Worm (Caenorhabditis elegans) whole organism, young adult: ENCODE results near the gene D2023.1.

Source experiments
- B0336.3 ChIP-seq: fragments of 200-800 bp; sonication (Bioruptor generic); IDR thresholded peaks from 2 replicates; pipeline ENCODE4 v1.3.6; 2022; ENCODE audit warnings: missing genetic modification characterization, missing compliant biosample characterization
- C06A6.2 ChIP-seq: fragments of 200-800 bp; sonication (Bioruptor generic); conservative IDR thresholded peaks from 2 replicates; pipeline ENCODE4 v1.3.6; 2022; ENCODE audit warnings: missing genetic modification characterization, missing compliant biosample characterization
- D2030.7 ChIP-seq: fragments of 200-800 bp; sonication (Bioruptor generic); IDR thresholded peaks from 2 replicates; pipeline ENCODE4 v1.3.6; 2022; ENCODE audit warnings: missing genetic modification reagents, missing genetic modification characterization, missing compliant biosample characterization
- F10E7.11 ChIP-seq: sonication (generic microtip); optimal IDR thresholded peaks from 2 replicates; lab custom pipeline; 2017; ENCODE audit warnings: mild to moderate bottlenecking, missing genetic modification characterization, moderate library complexity, missing compliant biosample characterization
- F22D6.2 ChIP-seq: sonication (generic microtip); optimal IDR thresholded peaks from 2 replicates; lab custom pipeline; 2016; ENCODE audit warnings: mild to moderate bottlenecking, missing genetic modification characterization, missing compliant biosample characterization
- F39B2.1 ChIP-seq: fragments of 200-800 bp; sonication (Bioruptor generic); IDR thresholded peaks from 2 replicates; pipeline ENCODE4 v1.3.6; 2022; ENCODE audit warnings: missing genetic modification reagents, missing genetic modification characterization, missing compliant biosample characterization
- F52B5.7 ChIP-seq: sonication (generic microtip); optimal IDR thresholded peaks from 2 replicates; lab custom pipeline; 2016; ENCODE audit warnings: mild to moderate bottlenecking, missing genetic modification characterization, missing compliant biosample characterization
- F57C9.4 ChIP-seq: sonication (generic microtip); optimal IDR thresholded peaks from 2 replicates; lab custom pipeline; 2017; ENCODE audit warnings: mild to moderate bottlenecking, missing genetic modification characterization, missing compliant biosample characterization
- K11D2.4 ChIP-seq: fragments of 200-800 bp; sonication (Bioruptor generic); IDR thresholded peaks from 2 replicates; pipeline ENCODE4 v1.3.6; 2022; ENCODE audit warnings: missing genetic modification reagents, missing genetic modification characterization, missing compliant biosample characterization
- Y79H2A.3 ChIP-seq: fragments of 200-800 bp; sonication (Bioruptor generic); conservative IDR thresholded peaks from 2 replicates; pipeline ENCODE4 v1.3.6; 2022; ENCODE audit warnings: missing genetic modification reagents, missing genetic modification characterization, missing compliant biosample characterization
- ZK185.1 ChIP-seq: sonication (generic microtip); optimal IDR thresholded peaks from 2 replicates; lab custom pipeline; 2016; ENCODE audit warnings: mild to moderate bottlenecking, missing genetic modification characterization, missing compliant biosample characterization; ENCODE audit not compliant: poor library complexity, severe bottlenecking
- aptf-2 ChIP-seq: fragments of 200-800 bp; sonication (Bioruptor generic); conservative IDR thresholded peaks from 2 replicates; pipeline ENCODE4 v1.3.6; 2022; ENCODE audit warnings: missing genetic modification reagents, missing genetic modification characterization, missing compliant biosample characterization
- aptf-3 ChIP-seq: fragments of 200-800 bp; sonication (Bioruptor generic); IDR thresholded peaks from 2 replicates; pipeline ENCODE4 v1.3.6; 2022; ENCODE audit warnings: missing genetic modification characterization, missing compliant biosample characterization
- atf-7 ChIP-seq: sonication (generic microtip); optimal IDR thresholded peaks from 2 replicates; lab custom pipeline; 2017; ENCODE audit warnings: mild to moderate bottlenecking, missing genetic modification characterization, missing compliant biosample characterization
- attf-6 ChIP-seq: fragments of 200-800 bp; sonication (Bioruptor generic); IDR thresholded peaks from 2 replicates; pipeline ENCODE4 v1.3.6; 2022; ENCODE audit warnings: missing genetic modification reagents, missing genetic modification characterization, missing compliant biosample characterization
- cebp-1 ChIP-seq, 2 experiments: fragments of 200-800 bp in 1 of 2; sonication (Bioruptor generic) in 1 of 2; sonication (generic microtip) in 1 of 2; IDR thresholded peaks in 1 of 2; optimal IDR thresholded peaks in 1 of 2; 2 replicates each; pipeline versions ENCODE4 v1.3.6 to Lab custom; 2017 to 2022; ENCODE audit warnings: missing compliant biosample characterization in 2 of 2, missing genetic modification characterization in 2 of 2, mild to moderate bottlenecking in 1 of 2, missing genetic modification reagents in 1 of 2, moderate library complexity in 1 of 2
- ceh-27 ChIP-seq: fragments of 200-800 bp; sonication (Bioruptor generic); optimal IDR thresholded peaks from 2 replicates; lab custom pipeline; 2018; ENCODE audit warnings: mild to moderate bottlenecking, missing genetic modification characterization, moderate library complexity, missing compliant biosample characterization
- dox-1 ChIP-seq: fragments of 200-800 bp; sonication (Bioruptor generic); IDR thresholded peaks from 2 replicates; pipeline ENCODE4 v1.3.6; 2022; ENCODE audit warnings: missing genetic modification reagents, missing genetic modification characterization, missing compliant biosample characterization
- egrh-3 ChIP-seq: fragments of 200-800 bp; sonication (Bioruptor generic); IDR thresholded peaks from 2 replicates; pipeline ENCODE4 v1.3.6; 2022; ENCODE audit warnings: missing genetic modification reagents, missing genetic modification characterization, missing compliant biosample characterization
- fkh-3 ChIP-seq: sonication (generic microtip); optimal IDR thresholded peaks from 2 replicates; lab custom pipeline; 2016; ENCODE audit warnings: mild to moderate bottlenecking, missing genetic modification characterization, missing compliant biosample characterization
- him-1 ChIP-seq: sonication (generic microtip); optimal IDR thresholded peaks from 2 replicates; lab custom pipeline; 2016; ENCODE audit warnings: missing genotype, missing genetic modification reagents, missing genetic modification characterization, missing compliant biosample characterization
- hlh-26 ChIP-seq: fragments of 200-800 bp; sonication (Bioruptor generic); conservative IDR thresholded peaks from 2 replicates; pipeline ENCODE4 v1.3.6; 2022; ENCODE audit warnings: missing genetic modification reagents, missing genetic modification characterization, missing compliant biosample characterization
- hmg-1.2 ChIP-seq: fragments of 200-800 bp; sonication (Bioruptor generic); IDR thresholded peaks from 2 replicates; pipeline ENCODE4 v1.3.6; 2022; ENCODE audit warnings: missing genetic modification reagents, missing genetic modification characterization, missing compliant biosample characterization
- hrde-1 ChIP-seq: sonication (generic microtip); optimal IDR thresholded peaks from 2 replicates; lab custom pipeline; 2016; ENCODE audit warnings: missing genetic modification characterization, mild to moderate bottlenecking, missing compliant biosample characterization, moderate library complexity, missing genotype, missing genetic modification reagents, borderline replicate concordance
- lin-54 ChIP-seq: fragments of 200-800 bp; sonication (Bioruptor generic); optimal IDR thresholded peaks from 2 replicates; lab custom pipeline; 2018; ENCODE audit warnings: mild to moderate bottlenecking, missing genetic modification characterization, missing compliant biosample characterization
- lir-1 ChIP-seq: fragments of 200-800 bp; sonication (Bioruptor generic); conservative IDR thresholded peaks from 2 replicates; pipeline ENCODE4 v1.3.6; 2022; ENCODE audit warnings: missing genetic modification reagents, missing genetic modification characterization, missing compliant biosample characterization
- madf-6 ChIP-seq: fragments of 200-800 bp; sonication (Bioruptor generic); IDR thresholded peaks from 2 replicates; pipeline ENCODE4 v1.3.6; 2022; ENCODE audit warnings: missing genetic modification reagents, missing genetic modification characterization, missing compliant biosample characterization
- madf-8 ChIP-seq: fragments of 200-800 bp; sonication (Bioruptor generic); conservative IDR thresholded peaks from 2 replicates; pipeline ENCODE4 v1.3.6; 2022; ENCODE audit warnings: missing genetic modification reagents, missing genetic modification characterization, missing compliant biosample characterization
- nhr-90 ChIP-seq: sonication (generic microtip); optimal IDR thresholded peaks from 2 replicates; lab custom pipeline; 2016; ENCODE audit warnings: missing genotype, mild to moderate bottlenecking, missing genetic modification characterization, missing compliant biosample characterization
- pbrm-1 ChIP-seq: fragments of 200-800 bp; sonication (Bioruptor generic); IDR thresholded peaks from 2 replicates; pipeline ENCODE4 v1.3.6; 2022; ENCODE audit warnings: missing genetic modification reagents, missing genetic modification characterization, missing compliant biosample characterization
- rcor-1 ChIP-seq: fragments of 200-800 bp; sonication (Bioruptor generic); IDR thresholded peaks from 2 replicates; pipeline ENCODE4 v1.3.6; 2022; ENCODE audit warnings: missing genetic modification reagents, missing genetic modification characterization, missing compliant biosample characterization
- repo-1 ChIP-seq: sonication (generic microtip); optimal IDR thresholded peaks from 2 replicates; lab custom pipeline; 2017; ENCODE audit warnings: mild to moderate bottlenecking, missing genetic modification characterization, missing compliant biosample characterization
- sdz-38 ChIP-seq: sonication (generic microtip); optimal IDR thresholded peaks from 2 replicates; lab custom pipeline; 2016; ENCODE audit warnings: missing genotype, missing genetic modification characterization, missing compliant biosample characterization
- sea-2 ChIP-seq: fragments of 200-800 bp; sonication (Bioruptor generic); IDR thresholded peaks from 2 replicates; pipeline ENCODE4 v1.3.6; 2022; ENCODE audit warnings: missing genetic modification characterization, missing compliant biosample characterization
- tbp1 ChIP-seq: fragments of 200-800 bp; sonication (Bioruptor generic); optimal IDR thresholded peaks from 2 replicates; lab custom pipeline; 2018; ENCODE audit warnings: mild to moderate bottlenecking, missing genetic modification characterization, missing compliant biosample characterization
- tbx-9 ChIP-seq: sonication (generic microtip); optimal IDR thresholded peaks from 2 replicates; lab custom pipeline; 2016; ENCODE audit warnings: borderline replicate concordance, missing genetic modification characterization, inconsistent platforms, missing compliant biosample characterization
- unc-130 ChIP-seq: sonication (generic microtip); optimal IDR thresholded peaks from 2 replicates; lab custom pipeline; 2016; ENCODE audit warnings: missing genetic modification reagents, missing genetic modification characterization, missing compliant biosample characterization
- xnd-1 ChIP-seq: sonication (generic microtip); optimal IDR thresholded peaks from 2 replicates; lab custom pipeline; 2016; ENCODE audit warnings: missing genotype, missing genetic modification reagents, missing genetic modification characterization, missing compliant biosample characterization
- ztf-18 ChIP-seq: sonication (generic microtip); optimal IDR thresholded peaks from 2 replicates; lab custom pipeline; 2016; ENCODE audit warnings: missing genotype, mild to moderate bottlenecking, missing genetic modification characterization, missing compliant biosample characterization
- ztf-25 ChIP-seq: fragments of 200-800 bp; sonication (Bioruptor generic); IDR thresholded peaks from 2 replicates; pipeline ENCODE4 v1.3.6; 2022; ENCODE audit warnings: missing genetic modification reagents, missing genetic modification characterization, missing compliant biosample characterization
- ztf-26 ChIP-seq: sonication (generic microtip); optimal IDR thresholded peaks from 2 replicates; lab custom pipeline; 2017; ENCODE audit warnings: missing genetic modification characterization, missing compliant biosample characterization
- ztf-3 ChIP-seq: fragments of 200-800 bp; sonication (Bioruptor generic); optimal IDR thresholded peaks from 2 replicates; lab custom pipeline; 2018; ENCODE audit warnings: mild to moderate bottlenecking, missing genetic modification characterization, missing compliant biosample characterization

Gene D2023.1

DNA sequence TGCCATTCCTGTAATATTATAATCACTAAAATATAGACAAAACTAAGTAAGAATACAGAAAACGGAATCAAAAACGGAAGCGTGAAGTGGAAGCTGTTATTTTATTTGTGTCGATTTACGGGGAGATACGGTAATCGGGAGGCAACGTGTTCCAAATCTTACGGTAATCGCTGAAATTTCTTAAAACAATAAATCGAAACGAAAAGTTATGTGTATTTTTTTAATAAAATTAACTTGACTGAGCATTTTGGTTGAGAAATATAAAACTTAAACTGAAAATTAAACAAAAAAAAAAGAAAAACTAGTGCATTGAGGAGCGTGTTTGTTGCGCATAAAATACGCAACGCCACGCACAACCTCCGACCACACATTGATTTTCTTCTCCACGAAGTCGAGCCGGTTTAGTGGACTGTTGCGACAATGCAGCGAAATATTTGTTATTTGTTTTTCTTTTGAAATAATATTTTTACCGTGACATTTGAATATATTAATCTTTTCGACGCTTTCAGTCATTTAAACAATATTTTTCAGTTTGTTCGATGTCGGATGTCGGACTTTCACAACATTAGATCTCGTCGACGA is 24.9 kb upstream of the D2023.1 start, which contains the start of the genes F55A11.1 and syx-5 (continued):
- TF ChIP-seq cebp-1 (GFP tag; IDR thresholded peaks at IDR 0.05; lab: Robert Waterston, UW) = no peak
- TF ChIP-seq cebp-1 (tag; optimal IDR thresholded peaks at IDR 0.05; lab: Kevin White, UChicago) = peak; percentile 74
- TF ChIP-seq lin-54 (GFP tag; lab: Kevin White, UChicago) = peak; percentile 70
- TF ChIP-seq atf-7 (tag; lab: Kevin White, UChicago) = peak; percentile 62
- peak; percentile 71 for TF ChIP-seq B0336.3 (GFP tag; lab: Robert Waterston, UW)
- TF ChIP-seq tbp1 (GFP tag; lab: Kevin White, UChicago) = peak; percentile 58
- TF ChIP-seq unc-130 = no peak
- peak; percentile 80 for TF ChIP-seq ztf-26 (tag; lab: Kevin White, UChicago)
- no peak for TF ChIP-seq aptf-2
- peak; percentile 92 for TF ChIP-seq repo-1 (tag; lab: Kevin White, UChicago)
- no peak for TF ChIP-seq F10E7.11 (tag; lab: Kevin White, UChicago)
- TF ChIP-seq xnd-1 = peak; percentile 39
- TF ChIP-seq F39B2.1 (GFP tag; lab: Robert Waterston, UW) = no peak
- no peak for TF ChIP-seq fkh-3 (tag; lab: Kevin White, UChicago)

DNA sequence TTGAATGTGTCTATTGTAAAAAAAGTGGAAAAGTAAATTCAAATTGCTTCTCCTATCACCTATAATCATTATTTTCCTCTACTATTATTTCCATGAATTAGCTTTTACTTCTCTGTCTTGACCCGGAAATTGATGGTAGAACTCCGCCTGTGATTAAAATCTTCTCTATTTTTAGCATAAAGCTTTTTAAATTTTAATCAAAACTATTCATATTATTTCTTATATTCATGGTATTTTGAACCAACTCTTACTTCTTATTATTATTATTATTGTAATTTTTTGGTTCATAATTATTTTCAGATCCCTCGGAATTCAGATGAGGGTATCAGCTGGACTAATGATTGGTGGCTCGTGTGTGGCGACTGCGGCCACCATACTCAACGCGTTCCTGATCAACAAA is 22.3 kb upstream of the D2023.1 start, which contains the start of gene sel-11:
sel-11 (plus strand) TSS at position 301 of the 400 bp plus-strand sequence.
- TF ChIP-seq madf-6 (GFP tag; lab: Robert Waterston, UW) (no peak), sdz-38 (tag; lab: Kevin White, UChicago) (no peak), B0336.3 (GFP tag; lab: Robert Waterston, UW) (no peak), F52B5.7 (tag; lab: Kevin White, UChicago) (no peak), ztf-3 (GFP tag; lab: Kevin White, UChicago) (no peak), ZK185.1 (no peak), Y79H2A.3 (GFP tag; lab: Robert Waterston, UW) (no peak), F22D6.2 (tag; lab: Kevin White, UChicago) (no peak), egrh-3 (GFP tag; lab: Robert Waterston, UW) (no peak), F10E7.11 (tag; lab: Kevin White, UChicago) (no peak), ztf-25 (GFP tag; lab: Robert Waterston, UW) (no peak), rcor-1 (no peak), sea-2 (GFP tag; lab: Robert Waterston, UW) (no peak), madf-8 (GFP tag; lab: Robert Waterston, UW) (no peak), dox-1 (no peak), attf-6 (no peak), F39B2.1 (GFP tag; lab: Robert Waterston, UW) (no peak), hmg-1.2 (GFP tag; lab: Robert Waterston, UW) (no peak), him-1 (tag; lab: Kevin White, UChicago) (no peak)

DNA sequence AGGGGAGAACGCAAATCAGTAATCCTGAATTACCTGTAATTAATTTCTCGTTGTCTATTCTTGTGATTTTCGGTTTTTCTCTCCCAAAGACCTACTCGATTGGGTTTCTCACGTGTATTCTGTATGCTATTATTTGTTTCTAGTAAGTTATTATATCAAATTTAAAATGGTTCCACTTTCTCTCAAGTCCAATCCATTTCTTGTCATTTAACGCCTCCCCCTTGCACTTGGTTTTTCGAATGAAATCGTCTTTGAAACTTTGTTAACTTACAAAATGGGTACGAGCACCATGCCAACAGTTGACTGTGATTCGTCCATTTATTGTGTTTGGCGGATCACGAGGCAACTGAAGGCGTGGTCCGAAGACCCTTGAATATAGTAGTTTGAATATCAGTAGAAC is 19.7 kb upstream of the D2023.1 start:
- TF ChIP-seq hrde-1 (no peak), F22D6.2 (tag; lab: Kevin White, UChicago) (no peak)
- TF ChIP-seq, all 124 proteins: peak for 0

DNA sequence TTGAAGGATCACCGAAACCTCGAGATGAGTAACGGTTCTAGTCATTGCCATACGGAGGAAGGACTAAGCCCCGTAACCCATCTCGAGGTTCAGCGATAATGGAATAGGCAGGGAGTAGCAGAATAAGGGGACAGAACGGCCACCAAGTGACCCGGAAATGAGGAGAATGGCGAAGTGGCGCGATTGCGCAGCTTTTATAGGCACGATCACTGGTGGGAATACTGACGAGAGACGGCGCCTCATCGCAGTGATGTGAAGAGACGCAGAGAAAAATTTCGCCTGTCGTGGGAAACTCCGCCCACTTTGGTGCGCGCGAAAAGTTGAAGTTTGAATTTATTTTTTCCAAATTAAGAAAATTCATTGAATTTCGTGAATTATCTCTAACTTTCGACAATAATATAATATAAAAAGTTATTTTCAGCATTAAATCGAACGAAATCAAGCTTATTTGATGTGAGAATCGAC is 19.3 kb upstream of the D2023.1 start, which contains the start of gene F55A11.4:
F55A11.4 (plus strand) TSS at position 415 of the 465 bp plus-strand sequence.
- no peak for TF ChIP-seq F57C9.4
- no peak for TF ChIP-seq atf-7 (tag; lab: Kevin White, UChicago)
- TF ChIP-seq ztf-18 = no peak
- no peak for TF ChIP-seq F22D6.2 (tag; lab: Kevin White, UChicago)
- no peak for TF ChIP-seq hlh-26 (GFP tag; lab: Robert Waterston, UW)
- TF ChIP-seq nhr-90 = no peak
- TF ChIP-seq aptf-2 = peak; percentile 75
- TF ChIP-seq lir-1 (GFP tag; lab: Robert Waterston, UW) = no peak
- TF ChIP-seq cebp-1 (GFP tag; IDR thresholded peaks at IDR 0.05; lab: Robert Waterston, UW) = no peak
- peak; percentile 11 for TF ChIP-seq cebp-1 (tag; optimal IDR thresholded peaks at IDR 0.05; lab: Kevin White, UChicago)
- TF ChIP-seq tbx-9 (tag; lab: Kevin White, UChicago) = no peak
- no peak for TF ChIP-seq ztf-26 (tag; lab: Kevin White, UChicago)
- no peak for TF ChIP-seq C06A6.2 (GFP tag; lab: Robert Waterston, UW)
- peak; percentile 52; the same call in 1 of the 2 replicates for TF ChIP-seq aptf-3 (GFP tag; lab: Robert Waterston, UW)
- no peak for TF ChIP-seq ceh-27
- no peak for TF ChIP-seq K11D2.4 (GFP tag; lab: Robert Waterston, UW)
- TF ChIP-seq madf-6 (GFP tag; lab: Robert Waterston, UW) = peak; percentile 81
- TF ChIP-seq D2030.7 = peak; percentile 57
- TF ChIP-seq pbrm-1 (GFP tag; lab: Robert Waterston, UW) = peak; percentile 38; the same call in 1 of the 2 replicates
